Worm (Caenorhabditis elegans) whole organism, early embryonic: ENCODE results near the gene K11E4.6.

Source experiments
- ama-1 ChIP-seq: fragments of 150-350 bp; optimal IDR thresholded peaks from 2 replicates; lab custom pipeline; 2014
- ceh-36 ChIP-seq: sonication (generic microtip); optimal IDR thresholded peaks from 2 replicates; lab custom pipeline; 2016; ENCODE audit warnings: missing genetic modification characterization, inconsistent platforms, missing compliant biosample characterization
- flt-1 ChIP-seq: fragments of 200-800 bp; sonication (Bioruptor generic); IDR thresholded peaks from 2 replicates; pipeline ENCODE4 v1.3.6; 2022; ENCODE audit warnings: missing genetic modification characterization, missing compliant biosample characterization
- hmbx-1 ChIP-seq: sonication (generic microtip); optimal IDR thresholded peaks from 2 replicates; lab custom pipeline; 2016; ENCODE audit warnings: mild to moderate bottlenecking, missing genetic modification characterization, missing compliant biosample characterization
- hmg-4 ChIP-seq: fragments of 200-800 bp; sonication (Bioruptor generic); optimal IDR thresholded peaks from 2 replicates; lab custom pipeline; 2018; ENCODE audit warnings: mild to moderate bottlenecking, missing genetic modification characterization, missing compliant biosample characterization
- hnd-1 ChIP-seq: sonication (generic microtip); optimal IDR thresholded peaks from 2 replicates; lab custom pipeline; 2016; ENCODE audit warnings: missing genetic modification characterization, missing compliant biosample characterization
- pes-1 ChIP-seq: fragments of 200-800 bp; sonication (Bioruptor generic); IDR thresholded peaks from 2 replicates; pipeline ENCODE4 v1.3.6; 2022; ENCODE audit warnings: missing genetic modification reagents, missing genetic modification characterization, missing compliant biosample characterization
- scrt-1 ChIP-seq: fragments of 200-800 bp; sonication (Bioruptor generic); IDR thresholded peaks from 2 replicates; pipeline ENCODE4 v1.3.6; 2022; ENCODE audit warnings: missing genetic modification characterization, missing compliant biosample characterization
- sea-1 ChIP-seq: fragments of 200-800 bp; sonication (Bioruptor generic); conservative IDR thresholded peaks from 2 replicates; pipeline ENCODE4 v1.3.6; 2022; ENCODE audit warnings: missing genetic modification characterization, missing compliant biosample characterization
- tbx-11 ChIP-seq: fragments of 200-800 bp; sonication (Bioruptor generic); IDR thresholded peaks from 2 replicates; pipeline ENCODE4 v1.3.6; 2022; ENCODE audit warnings: missing genetic modification characterization, missing compliant biosample characterization
- tra-4 ChIP-seq: sonication (generic microtip); optimal IDR thresholded peaks from 2 replicates; lab custom pipeline; 2017; ENCODE audit warnings: missing genetic modification characterization, missing compliant biosample characterization

ce11 chrX:13728991-13729390, 4.5 kb downstream of the K11E4.6 start:
- no peak for TF ChIP-seq ceh-36 (tag; lab: Kevin White, UChicago)
- no peak for TF ChIP-seq ama-1 (lab: Kevin White, UChicago)
- TF ChIP-seq hmg-4 (GFP tag; lab: Kevin White, UChicago): no peak
- no peak for TF ChIP-seq tbx-11
- TF ChIP-seq flt-1 (GFP tag; lab: Robert Waterston, UW): no peak
- TF ChIP-seq hnd-1 (tag; lab: Kevin White, UChicago): no peak
- TF ChIP-seq sea-1: no peak
- no peak for TF ChIP-seq pes-1 (GFP tag; lab: Robert Waterston, UW)
- TF ChIP-seq hmbx-1 (tag; lab: Kevin White, UChicago): no peak
- TF ChIP-seq scrt-1 (GFP tag; lab: Robert Waterston, UW): no peak
- TF ChIP-seq tra-4 (tag; lab: Kevin White, UChicago): no peak
